Worm (Caenorhabditis elegans) whole organism, mixed stage, embryonic: ENCODE data around the gene C13A10.2.

ENCODE experiments used
- M03D4.4 ChIP-seq: sonication (generic microtip); optimal IDR thresholded peaks from 2 replicates; lab custom pipeline; 2017; ENCODE audit warnings: mild to moderate bottlenecking, missing genetic modification characterization, missing compliant biosample characterization
- blmp-1 ChIP-seq: fragments of 150-350 bp; optimal IDR thresholded peaks from 2 replicates; lab custom pipeline; 2014; ENCODE audit warnings: missing biosample characterization, missing genetic modification characterization
- ceh-39 ChIP-seq: fragments of 150-350 bp; optimal IDR thresholded peaks from 2 replicates; lab custom pipeline; 2014; ENCODE audit warnings: missing biosample characterization, missing genetic modification characterization
- ceh-43 ChIP-seq: fragments of 200-800 bp; sonication (Bioruptor generic); optimal IDR thresholded peaks from 2 replicates; lab custom pipeline; 2018; ENCODE audit warnings: mild to moderate bottlenecking, missing genetic modification characterization, moderate library complexity, missing compliant biosample characterization
- ceh-83 ChIP-seq: fragments of 200-800 bp; sonication (Bioruptor generic); optimal IDR thresholded peaks from 2 replicates; lab custom pipeline; 2018; ENCODE audit warnings: mild to moderate bottlenecking, missing genetic modification characterization, missing compliant biosample characterization
- ces-1 ChIP-seq: fragments of 150-350 bp; optimal IDR thresholded peaks from 2 replicates; lab custom pipeline; 2014; ENCODE audit warnings: missing biosample characterization, missing genetic modification reagents, missing genetic modification characterization
- cnd-1 ChIP-seq: fragments of 200-800 bp; sonication (Bioruptor generic); optimal IDR thresholded peaks from 2 replicates; lab custom pipeline; 2018; ENCODE audit warnings: mild to moderate bottlenecking, missing genetic modification characterization, missing compliant biosample characterization
- drap-1 ChIP-seq: fragments of 200-800 bp; sonication (Bioruptor generic); optimal IDR thresholded peaks from 3 replicates; lab custom pipeline; 2018; ENCODE audit warnings: mild to moderate bottlenecking, missing genetic modification characterization, missing compliant biosample characterization
- elt-1 ChIP-seq: sonication (generic microtip); optimal IDR thresholded peaks from 2 replicates; lab custom pipeline; 2017; ENCODE audit warnings: missing genetic modification characterization, mild to moderate bottlenecking, missing compliant biosample characterization, antibody characterized with exemption, moderate library complexity, borderline replicate concordance; ENCODE audit not compliant: insufficient read depth
- elt-3 ChIP-seq: fragments of 150-350 bp; optimal IDR thresholded peaks from 2 replicates; lab custom pipeline; 2014; ENCODE audit warnings: missing biosample characterization, missing genetic modification characterization
- flh-1 ChIP-seq: fragments of 200-800 bp; sonication (Bioruptor generic); optimal IDR thresholded peaks from 2 replicates; lab custom pipeline; 2018; ENCODE audit warnings: mild to moderate bottlenecking, missing genetic modification characterization, moderate library complexity, missing compliant biosample characterization
- ham-2 ChIP-seq: fragments of 200-800 bp; sonication (Bioruptor generic); optimal IDR thresholded peaks from 2 replicates; lab custom pipeline; 2018; ENCODE audit warnings: mild to moderate bottlenecking, missing genetic modification characterization, missing compliant biosample characterization
- hlh-1 ChIP-seq: fragments of 150-350 bp; optimal IDR thresholded peaks from 2 replicates; lab custom pipeline; 2014; ENCODE audit warnings: missing biosample characterization, missing genetic modification reagents, missing genetic modification characterization
- lin-13 ChIP-seq: fragments of 150-350 bp; optimal IDR thresholded peaks from 2 replicates; lab custom pipeline; 2014; ENCODE audit warnings: missing biosample characterization, missing genetic modification characterization
- lin-32 ChIP-seq: fragments of 200-800 bp; sonication (Bioruptor generic); optimal IDR thresholded peaks from 2 replicates; lab custom pipeline; 2018; ENCODE audit warnings: mild to moderate bottlenecking, missing genetic modification characterization, missing compliant biosample characterization
- lsy-2 ChIP-seq: fragments of 150-350 bp; optimal IDR thresholded peaks from 2 replicates; lab custom pipeline; 2014; ENCODE audit warnings: missing biosample characterization, missing genetic modification characterization
- mab-5 ChIP-seq: fragments of 150-350 bp; optimal IDR thresholded peaks from 2 replicates; lab custom pipeline; 2014; ENCODE audit warnings: missing biosample characterization, missing genetic modification characterization
- mep-1 ChIP-seq: fragments of 150-350 bp; optimal IDR thresholded peaks from 2 replicates; lab custom pipeline; 2017; ENCODE audit warnings: missing biosample characterization, missing genetic modification reagents, missing genetic modification characterization, inconsistent platforms
- mls-2 ChIP-seq: sonication (generic microtip); optimal IDR thresholded peaks from 2 replicates; lab custom pipeline; 2016; ENCODE audit warnings: mild to moderate bottlenecking, missing genetic modification characterization, moderate library complexity, missing compliant biosample characterization
- nhr-12 ChIP-seq: fragments of 150-350 bp; optimal IDR thresholded peaks from 2 replicates; lab custom pipeline; 2014; ENCODE audit warnings: missing biosample characterization, missing genetic modification characterization
- nhr-2 ChIP-seq: fragments of 150-350 bp; optimal IDR thresholded peaks from 2 replicates; lab custom pipeline; 2014; ENCODE audit warnings: missing biosample characterization, missing genetic modification characterization
- nhr-237 ChIP-seq: fragments of 150-350 bp; optimal IDR thresholded peaks from 2 replicates; lab custom pipeline; 2014; ENCODE audit warnings: missing biosample characterization, missing genetic modification characterization
- nhr-28 ChIP-seq: fragments of 150-350 bp; optimal IDR thresholded peaks from 2 replicates; lab custom pipeline; 2014; ENCODE audit warnings: missing biosample characterization, missing genetic modification characterization
- pha-4 ChIP-seq: fragments of 150-350 bp; optimal IDR thresholded peaks from 2 replicates; lab custom pipeline; 2018; ENCODE audit warnings: missing biosample characterization, missing genetic modification reagents, missing genetic modification characterization
- sem-2 ChIP-seq: fragments of 200-800 bp; sonication (Bioruptor generic); optimal IDR thresholded peaks from 2 replicates; lab custom pipeline; 2018; ENCODE audit warnings: mild to moderate bottlenecking, missing genetic modification characterization, missing compliant biosample characterization
- snpc-4 ChIP-seq: fragments of 150-350 bp; optimal IDR thresholded peaks from 2 replicates; lab custom pipeline; 2014; ENCODE audit warnings: missing biosample characterization, missing genetic modification characterization
- sptf-1 ChIP-seq: sonication (generic microtip); optimal IDR thresholded peaks from 2 replicates; lab custom pipeline; 2017; ENCODE audit warnings: mild to moderate bottlenecking, missing genetic modification characterization, moderate library complexity, missing compliant biosample characterization
- tbx-8 ChIP-seq: fragments of 200-800 bp; sonication (Bioruptor generic); optimal IDR thresholded peaks from 2 replicates; lab custom pipeline; 2018; ENCODE audit warnings: mild to moderate bottlenecking, missing genetic modification characterization, moderate library complexity, missing compliant biosample characterization
- unc-120 ChIP-seq: sonication (generic microtip); optimal IDR thresholded peaks from 2 replicates; lab custom pipeline; 2017; ENCODE audit warnings: missing genetic modification characterization, missing compliant biosample characterization; ENCODE audit not compliant: poor library complexity, severe bottlenecking
- unc-39 ChIP-seq: fragments of 150-350 bp; optimal IDR thresholded peaks from 2 replicates; lab custom pipeline; 2014; ENCODE audit warnings: missing biosample characterization, missing genetic modification characterization
- unc-62 ChIP-seq: fragments of 150-350 bp; optimal IDR thresholded peaks from 2 replicates; lab custom pipeline; 2014; ENCODE audit warnings: missing biosample characterization, missing genetic modification reagents, missing genetic modification characterization
- zip-8 ChIP-seq: fragments of 150-350 bp; optimal IDR thresholded peaks from 2 replicates; lab custom pipeline; 2014; ENCODE audit warnings: missing biosample characterization, missing genetic modification characterization
- ztf-11 ChIP-seq: fragments of 150-350 bp; optimal IDR thresholded peaks from 2 replicates; lab custom pipeline; 2014; ENCODE audit warnings: missing biosample characterization, missing genetic modification characterization

The C13A10.2 gene

ce11 chrII:1357905-1358304 lies at the start of gene C13A10.2:
Gene C13A10.2 (minus strand): TSS chrII:1358005.
- TF ChIP-seq nhr-12 (tag; lab: Kevin White, UChicago) (no peak), elt-3 (tag; lab: Kevin White, UChicago) (no peak)
- TF ChIP-seq, all 35 proteins: peak for 0

ce11 chrII:1403056-1403455 lies 45.3 kb upstream of the C13A10.2 start, which contains the start of the genes Y51H7C.41 and cogc-4:
Gene Y51H7C.41 (plus strand): TSS chrII:1403321.
Gene cogc-4 (plus strand): TSS chrII:1403441.
- no peak for TF ChIP-seq pha-4 (tag; lab: Kevin White, UChicago)
- no peak for TF ChIP-seq unc-120 (tag; lab: Kevin White, UChicago)
- no peak for TF ChIP-seq blmp-1 (tag; lab: Kevin White, UChicago)
- TF ChIP-seq drap-1 (GFP tag; lab: Kevin White, UChicago) = no peak
- no peak for TF ChIP-seq lin-32
- no peak for TF ChIP-seq cnd-1 (tag; lab: Kevin White, UChicago)
- TF ChIP-seq zip-8 = no peak
- no peak for TF ChIP-seq ceh-83 (GFP tag; lab: Kevin White, UChicago)
- TF ChIP-seq unc-39 (tag; lab: Kevin White, UChicago) = no peak
- no peak for TF ChIP-seq snpc-4 (tag; lab: Kevin White, UChicago)
- no peak for TF ChIP-seq ceh-39
- no peak for TF ChIP-seq ceh-43 (GFP tag; lab: Kevin White, UChicago)
- no peak for TF ChIP-seq nhr-28 (tag; lab: Kevin White, UChicago)
- no peak for TF ChIP-seq M03D4.4 (tag; lab: Kevin White, UChicago)

ce11 chrII:1402167-1402619 lies 44.4 kb upstream of the C13A10.2 start, which contains the start of gene Y51H7C.7:
Gene Y51H7C.7 (plus strand): TSS chrII:1402569.
- TF ChIP-seq nhr-237 (tag; lab: Kevin White, UChicago) = no peak
- TF ChIP-seq flh-1 (GFP tag; lab: Kevin White, UChicago) = no peak
- peak; percentile 50 for TF ChIP-seq mep-1 (tag; lab: Kevin White, UChicago)
- peak; percentile 44 for TF ChIP-seq lin-13 (tag; lab: Kevin White, UChicago)

- TF ChIP-seq ham-2 (GFP tag; lab: Kevin White, UChicago) (no peak), blmp-1 (tag; lab: Kevin White, UChicago) (no peak), elt-1 (tag; lab: Kevin White, UChicago) (no peak), sptf-1 (no peak), ceh-83 (GFP tag; lab: Kevin White, UChicago) (no peak), nhr-237 (tag; lab: Kevin White, UChicago) (no peak), elt-3 (tag; lab: Kevin White, UChicago) (no peak), sem-2 (GFP tag; lab: Kevin White, UChicago) (no peak), flh-1 (GFP tag; lab: Kevin White, UChicago) (no peak), cnd-1 (tag; lab: Kevin White, UChicago) (no peak), nhr-12 (tag; lab: Kevin White, UChicago) (no peak), lsy-2 (no peak), mab-5 (no peak), ceh-43 (GFP tag; lab: Kevin White, UChicago) (no peak), unc-39 (tag; lab: Kevin White, UChicago) (no peak), ces-1 (no peak), nhr-28 (tag; lab: Kevin White, UChicago) (no peak), unc-62 (GFP tag; lab: Kevin White, UChicago) (no peak), unc-120 (tag; lab: Kevin White, UChicago) (no peak)
These were observed 43.7 kb upstream of the C13A10.2 start, which contains the start of gene Y51H7C.8 for ce11 chrII:1401474-1401873. Gene Y51H7C.8 (plus strand): TSS chrII:1401774.

ce11 chrII:1400105-1400504 lies 42.3 kb upstream of the C13A10.2 start, which contains the start of gene F54D12.1:
Gene F54D12.1 (plus strand): TSS chrII:1400405.
- no peak for TF ChIP-seq hlh-1 (tag; lab: Kevin White, UChicago)
- TF ChIP-seq ces-1 = no peak
- TF ChIP-seq ztf-11 (tag; lab: Kevin White, UChicago) = no peak
- no peak for TF ChIP-seq mab-5
- TF ChIP-seq unc-39 (tag; lab: Kevin White, UChicago) = no peak
- no peak for TF ChIP-seq sem-2 (GFP tag; lab: Kevin White, UChicago)
- TF ChIP-seq snpc-4 (tag; lab: Kevin White, UChicago) = no peak
- no peak for TF ChIP-seq tbx-8
- no peak for TF ChIP-seq pha-4 (tag; lab: Kevin White, UChicago)
- no peak for TF ChIP-seq ceh-39
- no peak for TF ChIP-seq ham-2 (GFP tag; lab: Kevin White, UChicago)
- TF ChIP-seq lsy-2 = no peak
- TF ChIP-seq nhr-2 (tag; lab: Kevin White, UChicago) = no peak
- TF ChIP-seq nhr-237 (tag; lab: Kevin White, UChicago) = no peak
- TF ChIP-seq mls-2 (tag; lab: Kevin White, UChicago) = no peak
- no peak for TF ChIP-seq elt-3 (tag; lab: Kevin White, UChicago)
- no peak for TF ChIP-seq zip-8
- no peak for TF ChIP-seq unc-120 (tag; lab: Kevin White, UChicago)
- no peak for TF ChIP-seq elt-1 (tag; lab: Kevin White, UChicago)
